Worm (Caenorhabditis elegans): Measurements from ENCODE around the gene cutl-4.

The cutl-4 gene

DNA sequence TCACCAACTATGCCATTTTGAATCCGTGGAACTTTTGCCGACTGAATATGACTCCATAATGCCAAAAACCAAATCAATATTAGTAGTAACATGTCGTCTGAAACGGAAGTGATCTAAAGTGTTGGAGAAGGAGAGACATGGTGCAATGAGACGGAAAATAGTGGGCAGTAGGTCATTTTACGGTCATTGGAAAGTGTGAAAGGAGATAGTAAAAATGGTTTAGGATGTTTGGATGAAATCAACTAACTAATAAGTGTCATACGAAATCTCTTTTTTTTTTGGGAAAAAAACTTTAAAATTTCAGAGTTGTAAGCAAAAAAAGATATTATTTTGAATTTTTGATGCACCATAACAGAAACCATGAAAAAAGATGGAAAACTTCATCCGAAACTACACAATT lies at the start of gene cutl-4:
Gene cutl-4, minus strand, starts transcription at position 101 of the 400 bp plus-strand sequence.
- TF ChIP-seq nhr-21 (tag; optimal IDR thresholded peaks at IDR 0.05) (no peak), sma-3 (GFP tag; optimal IDR thresholded peaks at IDR 0.05) (no peak), F13H6.1 (tag; optimal IDR thresholded peaks at IDR 0.05) (no peak), ama-1 (optimal IDR thresholded peaks at IDR 0.05) (no peak), nhr-129 (tag; optimal IDR thresholded peaks at IDR 0.05) (no peak), nhr-237 (tag; optimal IDR thresholded peaks at IDR 0.05) (no peak), aly-2 (tag; optimal IDR thresholded peaks at IDR 0.05) (no peak)

ce11 chrV:17784363-17784762 lies 44.7 kb upstream of the cutl-4 start:
- TF ChIP-seq R02D3.7 (tag; optimal IDR thresholded peaks at IDR 0.05) (no peak), ceh-16 (tag; optimal IDR thresholded peaks at IDR 0.05) (no peak), unc-55 (GFP tag; optimal IDR thresholded peaks at IDR 0.05) (no peak), nhr-6 (tag; optimal IDR thresholded peaks at IDR 0.05) (no peak), unc-62 (GFP tag; optimal IDR thresholded peaks at IDR 0.05) (no peak), mab-5 (tag; optimal IDR thresholded peaks at IDR 0.05) (no peak), egl-27 (tag; optimal IDR thresholded peaks at IDR 0.05) (no peak), blmp-1 (tag; optimal IDR thresholded peaks at IDR 0.05; ENCODE audit: insufficient read depth) (no peak), peb-1 (tag; optimal IDR thresholded peaks at IDR 0.05) (no peak), lin-13 (GFP tag; optimal IDR thresholded peaks at IDR 0.05) (no peak), crh-2 (tag; optimal IDR thresholded peaks at IDR 0.05) (no peak)

- TF ChIP-seq Y55F3AM.14 (GFP tag; optimal IDR thresholded peaks at IDR 0.05) (no peak), sma-3 (GFP tag; optimal IDR thresholded peaks at IDR 0.05) (no peak), sma-9 (GFP tag; optimal IDR thresholded peaks at IDR 0.05) (no peak), sma-9 (tag; optimal IDR thresholded peaks at IDR 0.05) (no peak), mdl-1 (tag; optimal IDR thresholded peaks at IDR 0.05) (no peak), mbf-1 (tag; optimal IDR thresholded peaks at IDR 0.05) (no peak), fos-1 (tag; optimal IDR thresholded peaks at IDR 0.05) (no peak), ceh-16 (tag; optimal IDR thresholded peaks at IDR 0.05) (no peak), skn-1 (tag; optimal IDR thresholded peaks at IDR 0.05) (no peak), R02D3.7 (tag; optimal IDR thresholded peaks at IDR 0.05) (no peak), egl-27 (tag; optimal IDR thresholded peaks at IDR 0.05) (no peak), ztf-11 (tag; optimal IDR thresholded peaks at IDR 0.05) (no peak), ZK546.5 (tag; optimal IDR thresholded peaks at IDR 0.05) (no peak), nhr-129 (tag; optimal IDR thresholded peaks at IDR 0.05) (no peak), nhr-25 (tag; optimal IDR thresholded peaks at IDR 0.05) (no peak), nhr-237 (tag; optimal IDR thresholded peaks at IDR 0.05) (no peak), nhr-11 (tag; optimal IDR thresholded peaks at IDR 0.05) (no peak), sem-4 (tag; optimal IDR thresholded peaks at IDR 0.05) (no peak), nhr-77 (tag; optimal IDR thresholded peaks at IDR 0.05) (no peak)
Measured at ce11 chrV:17783542-17783941, 43.8 kb upstream of the cutl-4 start, which contains the start of gene srab-12. Gene srab-12, minus strand, starts transcription at chrV:17783642.

ce11 chrV:17780285-17780684 lies 40.6 kb upstream of the cutl-4 start:
- TF ChIP-seq elt-1 (tag; optimal IDR thresholded peaks at IDR 0.05) (no peak), fos-1 (tag; optimal IDR thresholded peaks at IDR 0.05) (peak; percentile 50), crh-2 (tag; optimal IDR thresholded peaks at IDR 0.05) (peak; percentile 2), nhr-129 (tag; optimal IDR thresholded peaks at IDR 0.05) (peak; percentile 19)

DNA sequence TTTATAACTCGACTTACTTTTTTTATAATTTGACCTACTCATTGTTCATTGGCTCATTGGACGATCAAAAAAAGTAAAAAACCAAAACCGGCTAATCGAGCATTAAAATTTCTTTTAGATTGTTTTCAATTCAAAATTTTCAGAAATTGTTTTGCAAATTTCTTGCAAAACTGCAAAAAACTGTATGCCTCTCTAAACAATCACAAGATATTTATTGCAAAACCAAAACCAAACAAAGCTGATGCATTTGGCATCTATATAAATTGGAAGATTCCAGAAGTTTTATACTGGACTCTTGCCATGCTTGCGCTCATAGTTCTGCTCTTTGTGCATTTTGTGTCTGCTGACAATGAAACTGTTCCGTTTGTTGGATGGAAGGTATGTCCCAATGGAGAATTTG lies 37.9 kb upstream of the cutl-4 start, which contains the start of gene C47A10.12:
Gene C47A10.12, plus strand, starts transcription at position 301 of the 400 bp plus-strand sequence.
- TF ChIP-seq mab-5 (tag; optimal IDR thresholded peaks at IDR 0.05): no peak
- no peak for TF ChIP-seq ceh-16 (tag; optimal IDR thresholded peaks at IDR 0.05)
- TF ChIP-seq unc-62 (GFP tag; optimal IDR thresholded peaks at IDR 0.05): no peak
- no peak for TF ChIP-seq nhr-77 (tag; optimal IDR thresholded peaks at IDR 0.05)
- TF ChIP-seq mdl-1 (tag; optimal IDR thresholded peaks at IDR 0.05): no peak
- no peak for TF ChIP-seq alr-1 (tag; optimal IDR thresholded peaks at IDR 0.05)
- no peak for TF ChIP-seq mbf-1 (tag; optimal IDR thresholded peaks at IDR 0.05)

DNA sequence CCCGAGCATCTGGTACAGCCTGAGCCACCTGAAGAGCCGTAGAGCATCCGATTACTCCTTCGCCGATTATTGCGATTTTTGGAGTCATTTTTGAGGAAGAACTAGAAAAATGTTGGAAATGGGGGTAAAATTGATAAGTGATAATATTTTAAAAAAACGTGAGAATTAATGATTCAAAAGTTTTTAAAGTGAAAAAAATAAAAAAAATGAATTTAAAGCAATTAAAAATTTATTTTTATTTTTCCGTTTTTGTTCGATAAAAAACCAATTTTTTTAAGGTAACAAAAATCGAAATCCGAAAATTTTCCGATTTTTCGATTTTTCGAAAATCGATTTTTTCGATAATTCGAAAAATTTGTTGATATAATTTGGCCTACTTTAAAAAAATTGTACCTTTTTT lies 37.4 kb upstream of the cutl-4 start, which contains the start of gene ddo-1:
Gene ddo-1, minus strand, starts transcription at position 101 of the 400 bp plus-strand sequence.
- TF ChIP-seq ztf-1 (GFP tag; conservative IDR thresholded peaks at IDR 0.05) (no peak), mab-5 (tag; optimal IDR thresholded peaks at IDR 0.05) (no peak)

Data from whole organism, L2 larva.